In the genomic region with DNA sequence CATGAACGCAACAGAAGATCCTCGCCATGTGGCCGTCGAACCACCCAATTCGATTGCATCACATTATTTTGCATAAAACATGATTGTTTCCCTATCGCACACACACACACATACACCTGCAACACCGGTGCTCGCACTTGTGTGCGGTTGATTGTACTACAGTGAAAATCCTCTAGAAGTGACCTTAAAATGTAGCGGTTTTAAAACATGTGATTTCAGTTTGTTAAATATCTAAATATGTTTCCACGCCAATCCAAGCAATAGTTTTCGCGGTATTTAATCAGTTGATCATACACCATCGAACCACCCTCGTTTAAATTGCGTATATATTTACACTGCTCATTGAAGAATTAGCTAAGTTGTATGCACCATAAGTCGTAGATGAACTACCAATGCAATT, we compare ENCODE assay signal across 5 fruit fly cellular contexts.
A peak's percentile ranks its signal among the peaks of the same experiment; 100 is the strongest.
TF ChIP-seq lines count a peak whose summit lies in the region.

No protein-coding gene starts in this region.

- no peak for TF ChIP-seq CTCF in whole organism, embryonic (GFP tag; optimal IDR thresholded peaks at IDR 0.05; lab: Kevin White, UChicago)

TF ChIP-seq in whole organism, adult, 20 proteins besides CTCF, POLR2A, EP300 and RAD21:
- TF ChIP-seq CG33017 (tag; optimal IDR thresholded peaks at IDR 0.05; lab: Kevin White, UChicago) (peak; percentile 20), bab1 (GFP tag; optimal IDR thresholded peaks at IDR 0.05; lab: Kevin White, UChicago) (no peak), CG14711 (tag; optimal IDR thresholded peaks at IDR 0.05; lab: Kevin White, UChicago) (no peak), CG7101 (tag; optimal IDR thresholded peaks at IDR 0.05; lab: Kevin White, UChicago) (peak; percentile 24)

TF ChIP-seq in whole organism, embryonic, 481 proteins besides CTCF, POLR2A, EP300 and RAD21 (continues in another document):
- TF ChIP-seq cg (GFP tag; optimal IDR thresholded peaks at IDR 0.05; lab: Kevin White, UChicago) (peak; percentile 56), Bteb2 (GFP tag; optimal IDR thresholded peaks at IDR 0.05; lab: Kevin White, UChicago) (no peak), NK7.1 (GFP tag; optimal IDR thresholded peaks at IDR 0.05; lab: Kevin White, UChicago) (no peak), CG7745 (tag; optimal IDR thresholded peaks at IDR 0.05; lab: Kevin White, UChicago) (no peak), CG12236 (GFP tag; optimal IDR thresholded peaks at IDR 0.05; lab: Kevin White, UChicago) (no peak), Sry-δ (GFP tag; optimal IDR thresholded peaks at IDR 0.05; lab: Kevin White, UChicago) (no peak), CG15479 (GFP tag; optimal IDR thresholded peaks at IDR 0.05; lab: Kevin White, UChicago) (no peak), CG11695 (GFP tag; IDR thresholded peaks at IDR 0.05; lab: Robert Waterston, UW) (0 out of 3 replicates have a peak, but pooled peaks have one; percentile 17), vnd (GFP tag; IDR thresholded peaks at IDR 0.05; lab: Robert Waterston, UW; ENCODE audit: partially characterized antibody) (no peak), ato (GFP tag; IDR thresholded peaks at IDR 0.05; lab: Robert Waterston, UW; ENCODE audit: partially characterized antibody) (no peak), CG1024 (GFP tag; IDR thresholded peaks at IDR 0.05; lab: Robert Waterston, UW) (no peak), row (GFP tag; IDR thresholded peaks at IDR 0.05; lab: Robert Waterston, UW) (peak; percentile 20; the same call in 1 of the 3 replicates), CG12104 (GFP tag; optimal IDR thresholded peaks at IDR 0.05; lab: Kevin White, UChicago) (peak; percentile 14), cas (GFP tag; IDR thresholded peaks at IDR 0.05; lab: Robert Waterston, UW) (no peak), CG14965 (GFP tag; optimal IDR thresholded peaks at IDR 0.05; lab: Kevin White, UChicago; ENCODE audit: borderline replicate concordance) (no peak), ase (GFP tag; IDR thresholded peaks at IDR 0.05; lab: Robert Waterston, UW) (no peak), grau (tag; optimal IDR thresholded peaks at IDR 0.05; lab: Kevin White, UChicago) (peak; percentile 77), nau (GFP tag; optimal IDR thresholded peaks at IDR 0.05; lab: Kevin White, UChicago) (no peak), Med (GFP tag; lab: Kevin White, UChicago) (peak; percentile 54), sens (GFP tag; lab: Kevin White, UChicago) (peak; percentile 31), Ets65A (GFP tag; lab: Kevin White, UChicago) (peak; percentile 2)

TF ChIP-seq in whole organism, prepupa, 60 proteins besides CTCF, POLR2A, EP300 and RAD21:
- no peak for TF ChIP-seq lz (GFP tag; optimal IDR thresholded peaks at IDR 0.05; lab: Kevin White, UChicago)
- TF ChIP-seq CG9139 (GFP tag; optimal IDR thresholded peaks at IDR 0.05; lab: Kevin White, UChicago) = no peak
- TF ChIP-seq achi (GFP tag; optimal IDR thresholded peaks at IDR 0.05; lab: Kevin White, UChicago) = peak; percentile 10
- TF ChIP-seq CG10669 (GFP tag; optimal IDR thresholded peaks at IDR 0.05; lab: Kevin White, UChicago) = no peak
- TF ChIP-seq CG7368 (GFP tag; optimal IDR thresholded peaks at IDR 0.05; lab: Kevin White, UChicago) = no peak
- TF ChIP-seq CG16779 (tag; optimal IDR thresholded peaks at IDR 0.05; lab: Kevin White, UChicago) = no peak
- TF ChIP-seq CG10631 (GFP tag; optimal IDR thresholded peaks at IDR 0.05; lab: Kevin White, UChicago) = no peak
- no peak for TF ChIP-seq CG11762 (GFP tag; optimal IDR thresholded peaks at IDR 0.05; lab: Kevin White, UChicago; ENCODE audit: insufficient read depth)
- no peak for TF ChIP-seq fkh (GFP tag; optimal IDR thresholded peaks at IDR 0.05; lab: Kevin White, UChicago)
- TF ChIP-seq CG1621 (tag; optimal IDR thresholded peaks at IDR 0.05; lab: Kevin White, UChicago) = no peak
- TF ChIP-seq CG15336 (GFP tag; IDR thresholded peaks at IDR 0.05; lab: Robert Waterston, UW) = no peak
- no peak for TF ChIP-seq OdsH (GFP tag; optimal IDR thresholded peaks at IDR 0.05; lab: Kevin White, UChicago)
- TF ChIP-seq esn (GFP tag; optimal IDR thresholded peaks at IDR 0.05; lab: Kevin White, UChicago) = peak; percentile 29
- no peak for TF ChIP-seq CG6276 (GFP tag; optimal IDR thresholded peaks at IDR 0.05; lab: Kevin White, UChicago)
- TF ChIP-seq Met (GFP tag; optimal IDR thresholded peaks at IDR 0.05; lab: Kevin White, UChicago) = no peak
- TF ChIP-seq vri (GFP tag; optimal IDR thresholded peaks at IDR 0.05; lab: Kevin White, UChicago) = no peak
- 0 out of 3 replicates have a peak, but pooled peaks have one; percentile 34 for TF ChIP-seq eg (GFP tag; IDR thresholded peaks at IDR 0.05; lab: Robert Waterston, UW)
- TF ChIP-seq Eip78C (GFP tag; lab: Kevin White, UChicago) = peak; percentile 61
- TF ChIP-seq Ets21C (GFP tag; optimal IDR thresholded peaks at IDR 0.05; lab: Kevin White, UChicago) = no peak
- peak; percentile 21 for TF ChIP-seq CG31627 (GFP tag; optimal IDR thresholded peaks at IDR 0.05; lab: Kevin White, UChicago)

TF ChIP-seq in whole organism, pupa, 21 proteins besides CTCF, POLR2A, EP300 and RAD21:
- TF ChIP-seq Ets98B (GFP tag; IDR thresholded peaks at IDR 0.05; lab: Robert Waterston, UW) (peak; percentile 47; the same call in 1 of the 2 replicates), CG12605 (GFP tag; IDR thresholded peaks at IDR 0.05; lab: Robert Waterston, UW) (no peak), CG4496 (GFP tag; IDR thresholded peaks at IDR 0.05; lab: Robert Waterston, UW) (no peak), CG17806 (tag; optimal IDR thresholded peaks at IDR 0.05; lab: Kevin White, UChicago) (no peak), Snoo (tag; optimal IDR thresholded peaks at IDR 0.05; lab: Kevin White, UChicago) (no peak), CG32121 (GFP tag; IDR thresholded peaks at IDR 0.05; lab: Robert Waterston, UW) (no peak)
TF ChIP-seq in whole organism, pupa: peak in this region for 1.

TF ChIP-seq in whole organism, wandering third instar larva, 38 proteins besides CTCF, POLR2A, EP300 and RAD21:
- TF ChIP-seq lola (GFP tag; optimal IDR thresholded peaks at IDR 0.05; lab: Kevin White, UChicago) (no peak), ey (GFP tag; optimal IDR thresholded peaks at IDR 0.05; lab: Kevin White, UChicago) (peak; percentile 23), foxo (GFP tag; optimal IDR thresholded peaks at IDR 0.05; lab: Kevin White, UChicago) (peak in 1 of 2 experiments; percentile 31), Dif (GFP tag; optimal IDR thresholded peaks at IDR 0.05; lab: Kevin White, UChicago; ENCODE audit: partially characterized antibody) (no peak)
